Worm (Caenorhabditis elegans) whole organism, L1 larva: Measurements from ENCODE around the gene srt-6.

Source experiments
- ama-1 ChIP-seq: fragments of 150-350 bp; optimal IDR thresholded peaks from 2 replicates; lab custom pipeline; 2014
- nhr-237 ChIP-seq: fragments of 150-350 bp; optimal IDR thresholded peaks from 2 replicates; lab custom pipeline; 2014; ENCODE audit warnings: missing biosample characterization, missing genetic modification characterization
- nhr-28 ChIP-seq: fragments of 150-350 bp; optimal IDR thresholded peaks from 2 replicates; lab custom pipeline; 2014; ENCODE audit warnings: missing biosample characterization, missing genetic modification characterization
- nhr-71 ChIP-seq: sonication (generic microtip); optimal IDR thresholded peaks from 2 replicates; lab custom pipeline; 2016; ENCODE audit warnings: mild to moderate bottlenecking, missing genetic modification characterization, moderate library complexity, missing compliant biosample characterization
- nhr-77 ChIP-seq: fragments of 150-350 bp; optimal IDR thresholded peaks from 2 replicates; lab custom pipeline; 2014; ENCODE audit warnings: missing biosample characterization, missing genetic modification characterization
- pax-3 ChIP-seq: fragments of 200-800 bp; sonication (Bioruptor generic); optimal IDR thresholded peaks from 2 replicates; lab custom pipeline; 2018; ENCODE audit warnings: mild to moderate bottlenecking, missing genetic modification characterization, moderate library complexity, missing compliant biosample characterization
- sup-37 ChIP-seq: fragments of 200-800 bp; sonication (Bioruptor generic); optimal IDR thresholded peaks from 2 replicates; lab custom pipeline; 2018; ENCODE audit warnings: mild to moderate bottlenecking, missing genetic modification characterization, missing compliant biosample characterization

ce11 chrV:7455008-7455407 lies 46.4 kb upstream of the srt-6 start, which contains the start of gene F25E5.2:
- TF ChIP-seq ama-1 (lab: Kevin White, UChicago) = no peak
- no peak for TF ChIP-seq nhr-237 (tag; lab: Kevin White, UChicago)
- TF ChIP-seq nhr-28 (tag; lab: Kevin White, UChicago) = no peak
- no peak for TF ChIP-seq nhr-71 (tag; lab: Kevin White, UChicago)
- no peak for TF ChIP-seq nhr-77 (tag; lab: Kevin White, UChicago)
- TF ChIP-seq sup-37 (GFP tag; lab: Kevin White, UChicago) = no peak
- no peak for TF ChIP-seq pax-3 (tag; lab: Kevin White, UChicago)
